Fruit fly (Drosophila melanogaster): ENCODE measurements around the gene Dcr-1.

The Dcr-1 gene

DNA sequence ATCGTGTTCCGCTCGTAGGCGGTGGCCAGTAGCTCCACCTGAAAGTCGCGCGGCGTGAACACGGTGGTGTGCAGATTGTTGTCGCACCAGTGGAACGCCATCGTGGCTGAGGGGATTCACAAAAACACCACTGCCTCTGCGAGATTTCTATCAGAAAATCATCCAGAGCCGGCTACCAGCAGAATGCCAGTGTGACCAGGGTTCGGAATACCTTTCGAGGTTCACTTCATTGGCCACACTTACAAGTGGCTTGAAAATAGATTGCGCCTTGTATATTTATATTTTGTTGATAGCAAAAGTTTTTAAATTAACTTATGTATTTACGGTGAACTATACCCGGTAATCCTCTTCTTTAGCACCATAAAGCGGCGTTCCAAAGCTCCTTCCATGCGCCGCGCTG lies at the start of gene Dcr-1, which contains the start of gene CG6985:
TSS of gene Dcr-1 (minus strand) at position 162 of the 400 bp plus-strand sequence.
TSS of gene CG6985 (plus strand) at position 221 of the 400 bp plus-strand sequence.
- TF ChIP-seq CG7101 (tag; optimal IDR thresholded peaks at IDR 0.05) (no peak), ovo (GFP tag; optimal IDR thresholded peaks at IDR 0.05) (no peak), toe (GFP tag; optimal IDR thresholded peaks at IDR 0.05) (no peak), bab1 (GFP tag; optimal IDR thresholded peaks at IDR 0.05) (no peak), CG7045 (GFP tag; optimal IDR thresholded peaks at IDR 0.05) (no peak), Hr96 (GFP tag; optimal IDR thresholded peaks at IDR 0.05) (no peak), cnc (optimal IDR thresholded peaks at IDR 0.05) (no peak), CG33017 (tag; optimal IDR thresholded peaks at IDR 0.05) (no peak), CG1620 (GFP tag; optimal IDR thresholded peaks at IDR 0.05) (no peak)

DNA sequence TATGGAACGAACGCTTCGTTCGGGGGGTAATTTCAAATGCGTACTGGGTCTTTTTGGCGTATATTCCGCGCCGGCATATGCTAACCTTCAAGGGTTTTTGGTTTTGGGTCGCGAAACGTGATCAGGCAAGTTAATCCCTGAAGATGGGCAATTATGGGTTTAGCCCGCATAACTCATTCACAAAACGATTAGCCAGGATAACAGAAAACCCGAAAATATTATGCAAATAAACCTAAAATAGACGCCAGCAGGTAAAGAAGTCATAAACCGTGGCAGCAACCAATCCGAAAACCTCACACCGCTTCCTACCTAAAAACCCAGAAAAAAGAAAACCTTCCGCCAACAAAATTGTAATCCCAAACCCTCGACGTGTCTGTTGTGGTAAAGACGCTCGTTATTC lies 48.2 kb upstream of the Dcr-1 start:
- TF ChIP-seq toe (GFP tag; optimal IDR thresholded peaks at IDR 0.05) = no peak
- no peak for TF ChIP-seq CG5204 (GFP tag; optimal IDR thresholded peaks at IDR 0.05)
- TF ChIP-seq tj (GFP tag; optimal IDR thresholded peaks at IDR 0.05) = no peak
- no peak for TF ChIP-seq kay (GFP tag; ENCODE audit: borderline replicate concordance)
- no peak for TF ChIP-seq CG7101 (tag; optimal IDR thresholded peaks at IDR 0.05)
- no peak for TF ChIP-seq Hr96 (GFP tag; optimal IDR thresholded peaks at IDR 0.05)
- no peak for TF ChIP-seq CG11617 (GFP tag; optimal IDR thresholded peaks at IDR 0.05)
- no peak for TF ChIP-seq CG1620 (GFP tag; optimal IDR thresholded peaks at IDR 0.05)
- no peak for TF ChIP-seq Clk (GFP tag; optimal IDR thresholded peaks at IDR 0.05)
- no peak for TF ChIP-seq CG14711 (tag; optimal IDR thresholded peaks at IDR 0.05)
- TF ChIP-seq cic (GFP tag; optimal IDR thresholded peaks at IDR 0.05) = no peak
- no peak for TF ChIP-seq cnc (optimal IDR thresholded peaks at IDR 0.05)
- no peak for TF ChIP-seq Mnt (GFP tag; optimal IDR thresholded peaks at IDR 0.05)
- no peak for TF ChIP-seq CG12768 (GFP tag; optimal IDR thresholded peaks at IDR 0.05)
- no peak for TF ChIP-seq pad (GFP tag; optimal IDR thresholded peaks at IDR 0.05)
- TF ChIP-seq Crg-1 (GFP tag; optimal IDR thresholded peaks at IDR 0.05) = no peak
- TF ChIP-seq bab1 (GFP tag; optimal IDR thresholded peaks at IDR 0.05) = no peak
- no peak for TF ChIP-seq ovo (GFP tag; optimal IDR thresholded peaks at IDR 0.05)
- TF ChIP-seq CG7045 (GFP tag; optimal IDR thresholded peaks at IDR 0.05) = no peak

DNA sequence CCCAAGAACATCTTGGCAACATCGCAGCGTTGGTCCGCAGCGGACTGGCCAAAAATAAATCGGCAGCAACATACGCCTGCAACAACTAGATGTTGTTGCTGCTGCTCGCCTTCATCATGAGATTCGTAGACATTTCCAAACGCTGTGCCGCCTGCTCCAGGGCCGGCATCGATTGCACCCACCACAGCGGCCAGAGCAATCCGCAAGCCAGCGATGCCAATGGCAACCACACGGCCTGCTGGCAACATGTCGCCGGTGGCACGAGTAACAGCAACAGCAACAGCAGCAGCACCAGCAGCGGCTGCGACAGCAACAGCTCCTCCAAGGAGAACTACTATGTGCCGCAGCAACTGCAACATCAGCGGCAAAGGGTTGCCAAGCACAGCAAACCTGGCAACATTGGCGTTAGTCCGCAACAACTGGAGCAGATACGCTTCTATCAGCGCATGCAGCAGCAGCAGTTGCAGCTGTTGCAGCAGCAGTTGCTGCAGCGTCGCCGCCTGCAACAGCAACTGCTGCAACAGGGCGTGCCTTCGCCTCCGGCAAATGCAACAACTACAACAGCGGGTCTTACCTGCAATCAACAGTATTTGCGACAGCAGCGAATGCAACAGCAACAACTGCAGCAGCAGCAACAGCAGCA lies 43.9 kb upstream of the Dcr-1 start:
- TF ChIP-seq CG12768 (GFP tag; optimal IDR thresholded peaks at IDR 0.05) (no peak), kay (GFP tag; ENCODE audit: borderline replicate concordance) (no peak), bab1 (GFP tag; optimal IDR thresholded peaks at IDR 0.05) (no peak), Hr96 (GFP tag; optimal IDR thresholded peaks at IDR 0.05) (no peak), toe (GFP tag; optimal IDR thresholded peaks at IDR 0.05) (no peak), CG14711 (tag; optimal IDR thresholded peaks at IDR 0.05) (no peak), tj (GFP tag; optimal IDR thresholded peaks at IDR 0.05) (no peak), ovo (GFP tag; optimal IDR thresholded peaks at IDR 0.05) (no peak), cnc (optimal IDR thresholded peaks at IDR 0.05) (no peak), Clk (GFP tag; optimal IDR thresholded peaks at IDR 0.05) (no peak), CG11617 (GFP tag; optimal IDR thresholded peaks at IDR 0.05) (no peak), Mnt (GFP tag; optimal IDR thresholded peaks at IDR 0.05) (no peak), CG1620 (GFP tag; optimal IDR thresholded peaks at IDR 0.05) (no peak), CG7101 (tag; optimal IDR thresholded peaks at IDR 0.05) (no peak), pad (GFP tag; optimal IDR thresholded peaks at IDR 0.05) (no peak), CG7045 (GFP tag; optimal IDR thresholded peaks at IDR 0.05) (no peak), CG5204 (GFP tag; optimal IDR thresholded peaks at IDR 0.05) (no peak)

DNA sequence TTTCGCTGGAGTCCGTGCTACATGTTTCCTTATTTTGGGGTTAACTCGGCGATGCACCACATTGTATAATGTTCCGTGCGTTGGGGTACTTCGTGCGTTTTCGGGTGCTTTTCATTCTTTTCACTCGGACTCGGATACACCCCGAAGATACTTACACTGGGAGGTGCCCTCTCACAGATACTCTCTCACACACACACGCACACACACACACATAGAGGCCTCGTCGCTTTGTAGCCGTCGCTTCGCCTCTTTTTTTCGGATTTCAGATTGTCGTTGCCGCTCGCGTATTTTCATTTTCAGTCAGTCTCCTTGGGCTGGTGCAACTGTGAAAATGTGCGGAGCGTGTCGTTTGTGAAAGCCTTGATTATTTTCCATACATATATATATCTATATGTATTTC lies 40.5 kb upstream of the Dcr-1 start:
- TF ChIP-seq Crg-1 (GFP tag; optimal IDR thresholded peaks at IDR 0.05) = no peak
- no peak for TF ChIP-seq cnc (optimal IDR thresholded peaks at IDR 0.05)
- peak; percentile 85 for TF ChIP-seq Clk (GFP tag; optimal IDR thresholded peaks at IDR 0.05)
- peak; percentile 45 for TF ChIP-seq CG14711 (tag; optimal IDR thresholded peaks at IDR 0.05)
- peak; percentile 2 for TF ChIP-seq CG1620 (GFP tag; optimal IDR thresholded peaks at IDR 0.05)
- TF ChIP-seq bab1 (GFP tag; optimal IDR thresholded peaks at IDR 0.05) = peak; percentile 66
- TF ChIP-seq kay (GFP tag; ENCODE audit: borderline replicate concordance) = no peak
- TF ChIP-seq CG7101 (tag; optimal IDR thresholded peaks at IDR 0.05) = peak; percentile 57
- TF ChIP-seq CG33017 (tag; optimal IDR thresholded peaks at IDR 0.05) = peak; percentile 79
- peak; percentile 53 for TF ChIP-seq ovo (GFP tag; optimal IDR thresholded peaks at IDR 0.05)
- TF ChIP-seq CG12768 (GFP tag; optimal IDR thresholded peaks at IDR 0.05) = peak; percentile 80
- peak; percentile 69 for TF ChIP-seq CG7045 (GFP tag; optimal IDR thresholded peaks at IDR 0.05)
- no peak for TF ChIP-seq pad (GFP tag; optimal IDR thresholded peaks at IDR 0.05)
- peak; percentile 66 for TF ChIP-seq tj (GFP tag; optimal IDR thresholded peaks at IDR 0.05)
- TF ChIP-seq Hr96 (GFP tag; optimal IDR thresholded peaks at IDR 0.05) = peak; percentile 26
- TF ChIP-seq toe (GFP tag; optimal IDR thresholded peaks at IDR 0.05) = peak; percentile 78
- TF ChIP-seq cic (GFP tag; optimal IDR thresholded peaks at IDR 0.05) = peak; percentile 91
- peak; percentile 29 for TF ChIP-seq CG5204 (GFP tag; optimal IDR thresholded peaks at IDR 0.05)
- TF ChIP-seq CG11617 (GFP tag; optimal IDR thresholded peaks at IDR 0.05) = peak; percentile 65
- peak; percentile 61 for TF ChIP-seq Mnt (GFP tag; optimal IDR thresholded peaks at IDR 0.05)

DNA sequence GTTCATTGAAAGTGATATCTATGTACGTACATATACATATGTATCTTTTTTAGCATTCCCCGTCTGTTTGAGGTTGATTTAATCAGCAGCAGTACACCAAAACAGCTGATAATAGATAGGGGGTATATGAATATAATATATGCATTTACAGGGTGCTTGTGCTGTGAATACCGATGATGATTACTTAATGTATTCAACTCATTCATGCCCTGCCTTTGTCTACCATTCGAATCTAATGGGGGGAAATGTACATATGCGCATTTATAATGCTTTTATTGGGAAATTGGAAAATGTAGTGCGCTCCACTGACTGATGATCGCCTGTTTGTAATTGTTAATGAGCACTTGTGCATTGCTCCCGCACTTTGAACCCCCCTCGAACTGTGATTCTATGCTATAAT lies 39.2 kb upstream of the Dcr-1 start:
- no peak for TF ChIP-seq CG7045 (GFP tag; optimal IDR thresholded peaks at IDR 0.05)
- no peak for TF ChIP-seq Hr96 (GFP tag; optimal IDR thresholded peaks at IDR 0.05)
- no peak for TF ChIP-seq ovo (GFP tag; optimal IDR thresholded peaks at IDR 0.05)
- peak; percentile 2 for TF ChIP-seq CG12768 (GFP tag; optimal IDR thresholded peaks at IDR 0.05)
- peak; percentile 37 for TF ChIP-seq CG5204 (GFP tag; optimal IDR thresholded peaks at IDR 0.05)
- no peak for TF ChIP-seq Clk (GFP tag; optimal IDR thresholded peaks at IDR 0.05)

DNA sequence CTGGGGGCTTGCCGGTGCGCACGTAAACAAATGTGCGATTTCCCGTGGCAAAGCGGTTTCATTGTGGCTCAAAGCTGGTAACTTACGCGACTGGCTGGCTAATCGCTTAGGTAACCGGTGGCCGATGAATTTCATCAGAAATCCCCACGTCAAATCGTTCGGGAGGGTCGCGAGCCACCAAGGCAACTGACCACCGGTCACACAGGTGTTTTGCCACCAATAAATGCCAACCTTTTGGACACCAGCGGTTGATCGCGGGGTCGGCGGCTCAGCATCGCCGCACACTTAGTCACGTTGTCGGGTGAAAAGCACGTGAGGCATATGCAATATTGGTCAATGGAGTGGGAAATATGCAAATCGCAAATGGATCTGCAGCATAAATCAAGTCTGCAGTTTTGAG lies 35.6 kb upstream of the Dcr-1 start:
- no peak for TF ChIP-seq kay (GFP tag; ENCODE audit: borderline replicate concordance)
- no peak for TF ChIP-seq ovo (GFP tag; optimal IDR thresholded peaks at IDR 0.05)
- TF ChIP-seq tj (GFP tag; optimal IDR thresholded peaks at IDR 0.05) = no peak
- TF ChIP-seq CG33017 (tag; optimal IDR thresholded peaks at IDR 0.05) = no peak
- TF ChIP-seq cic (GFP tag; optimal IDR thresholded peaks at IDR 0.05) = no peak
- no peak for TF ChIP-seq Hr96 (GFP tag; optimal IDR thresholded peaks at IDR 0.05)
- TF ChIP-seq CG1620 (GFP tag; optimal IDR thresholded peaks at IDR 0.05) = no peak
- TF ChIP-seq CG5204 (GFP tag; optimal IDR thresholded peaks at IDR 0.05) = no peak
- no peak for TF ChIP-seq Mnt (GFP tag; optimal IDR thresholded peaks at IDR 0.05)
- no peak for TF ChIP-seq cnc (optimal IDR thresholded peaks at IDR 0.05)
- no peak for TF ChIP-seq pad (GFP tag; optimal IDR thresholded peaks at IDR 0.05)
- TF ChIP-seq CG7101 (tag; optimal IDR thresholded peaks at IDR 0.05) = no peak
- no peak for TF ChIP-seq Clk (GFP tag; optimal IDR thresholded peaks at IDR 0.05)
- no peak for TF ChIP-seq Crg-1 (GFP tag; optimal IDR thresholded peaks at IDR 0.05)
- TF ChIP-seq CG12768 (GFP tag; optimal IDR thresholded peaks at IDR 0.05) = no peak
- no peak for TF ChIP-seq bab1 (GFP tag; optimal IDR thresholded peaks at IDR 0.05)
- no peak for TF ChIP-seq CG7045 (GFP tag; optimal IDR thresholded peaks at IDR 0.05)
- no peak for TF ChIP-seq CG11617 (GFP tag; optimal IDR thresholded peaks at IDR 0.05)

Measured in whole organism, adult.